Worm (Caenorhabditis elegans) whole organism, young adult: ENCODE data around the gene C16B8.4.

Experiments
- ama-1 ChIP-seq, 3 experiments: fragments of 150-350 bp in 1 of 3; sonication (generic microtip) in 2 of 3; optimal IDR thresholded peaks; 2 replicates each; lab custom pipeline; 2014 to 2018; ENCODE audit warnings: missing biosample characterization in 2 of 3, missing genetic modification characterization in 2 of 3, missing genetic modification reagents in 2 of 3
- madf-8 ChIP-seq: fragments of 200-800 bp; sonication (Bioruptor generic); conservative IDR thresholded peaks from 2 replicates; pipeline ENCODE4 v1.3.6; 2022; ENCODE audit warnings: missing genetic modification reagents, missing genetic modification characterization, missing compliant biosample characterization
- sptf-2 ChIP-seq: fragments of 200-800 bp; sonication (Bioruptor generic); optimal IDR thresholded peaks from 2 replicates; lab custom pipeline; 2018; ENCODE audit warnings: mild to moderate bottlenecking, missing genetic modification characterization, missing compliant biosample characterization
- unc-62 ChIP-seq: fragments of 150-350 bp; optimal IDR thresholded peaks from 2 replicates; lab custom pipeline; 2014; ENCODE audit warnings: missing biosample characterization, missing genetic modification reagents, missing genetic modification characterization
- ztf-22 ChIP-seq: fragments of 200-800 bp; sonication (Bioruptor generic); optimal IDR thresholded peaks from 2 replicates; lab custom pipeline; 2018; ENCODE audit warnings: mild to moderate bottlenecking, missing genetic modification characterization, moderate library complexity, missing compliant biosample characterization

ce11 chrX:3976755-3977154, 3.3 kb upstream of the C16B8.4 start:
- no peak for TF ChIP-seq unc-62
- no peak for TF ChIP-seq madf-8 (GFP tag; lab: Robert Waterston, UW)
- no peak for TF ChIP-seq ama-1 (optimal IDR thresholded peaks at IDR 0.05; lab: Kevin White, UChicago)
- TF ChIP-seq ama-1 (GFP tag; optimal IDR thresholded peaks at IDR 0.05; lab: Kevin White, UChicago) = no peak
- TF ChIP-seq ztf-22 = no peak
- TF ChIP-seq sptf-2 (GFP tag; lab: Kevin White, UChicago) = no peak
